Fruit fly (Drosophila melanogaster) whole organism, embryonic: ENCODE data around the gene CG15522.

Source experiments
- Adf1 ChIP-seq: fragments of 200-800 bp; sonication (Bioruptor generic); IDR thresholded peaks from 2 replicates; pipeline ENCODE4 v1.3.6; 2022; ENCODE audit warnings: missing biosample characterization, missing genetic modification characterization
- CG10565 ChIP-seq: fragments of 200-800 bp; sonication (Bioruptor generic); optimal IDR thresholded peaks from 3 replicates; lab custom pipeline; 2016; ENCODE audit warnings: missing biosample characterization, mild to moderate bottlenecking, missing genetic modification characterization
- CG11696 ChIP-seq: fragments of 200-800 bp; sonication (Bioruptor generic); IDR thresholded peaks from 2 replicates; pipeline ENCODE4 v1.3.6; 2022; ENCODE audit warnings: missing biosample characterization, missing genetic modification characterization
- CG12155 ChIP-seq: fragments of 200-800 bp; sonication (Bioruptor generic); optimal IDR thresholded peaks from 3 replicates; lab custom pipeline; 2016; ENCODE audit warnings: missing biosample characterization, missing genetic modification characterization
- CG12391 ChIP-seq: fragments of 200-800 bp; sonication (Bioruptor generic); optimal IDR thresholded peaks from 3 replicates; lab custom pipeline; 2018; ENCODE audit warnings: missing biosample characterization, mild to moderate bottlenecking, missing genetic modification characterization, moderate library complexity
- CG12659 ChIP-seq: fragments of 200-800 bp; sonication (Bioruptor generic); optimal IDR thresholded peaks from 3 replicates; lab custom pipeline; 2017; ENCODE audit warnings: mild to moderate bottlenecking, missing biosample characterization, missing genetic modification reagents, missing genetic modification characterization
- CG15073 ChIP-seq: fragments of 200-800 bp; sonication (Bioruptor generic); optimal IDR thresholded peaks from 2 replicates; lab custom pipeline; 2016; ENCODE audit warnings: missing biosample characterization, missing genetic modification characterization
- CG15514 ChIP-seq: fragments of 200-800 bp; sonication (Bioruptor generic); optimal IDR thresholded peaks from 3 replicates; lab custom pipeline; 2017; ENCODE audit warnings: missing biosample characterization, missing genetic modification characterization, mild to moderate bottlenecking, moderate library complexity, missing genetic modification reagents
- CG15601 ChIP-seq: fragments of 200-800 bp; sonication (Bioruptor generic); optimal IDR thresholded peaks from 3 replicates; lab custom pipeline; 2019; ENCODE audit warnings: missing biosample characterization, mild to moderate bottlenecking, missing genetic modification characterization, moderate library complexity
- CG1602 ChIP-seq: fragments of 200-800 bp; sonication (Bioruptor generic); optimal IDR thresholded peaks from 3 replicates; lab custom pipeline; 2016; ENCODE audit warnings: missing biosample characterization, missing genetic modification characterization
- CG30020 ChIP-seq: fragments of 200-800 bp; optimal IDR thresholded peaks from 2 replicates; lab custom pipeline; 2019; ENCODE audit warnings: missing biosample characterization, mild to moderate bottlenecking, missing genetic modification characterization, moderate library complexity
- CG31224 ChIP-seq: fragments of 200-800 bp; sonication (Bioruptor generic); IDR thresholded peaks from 2 replicates; pipeline ENCODE4 v1.3.6; 2022; ENCODE audit warnings: missing biosample characterization, missing genetic modification characterization
- CG31365 ChIP-seq: fragments of 200-800 bp; sonication (Bioruptor generic); optimal IDR thresholded peaks from 2 replicates; lab custom pipeline; 2018; ENCODE audit warnings: missing biosample characterization, mild to moderate bottlenecking, missing genetic modification characterization
- CG31388 ChIP-seq: fragments of 200-800 bp; sonication (Bioruptor generic); optimal IDR thresholded peaks from 2 replicates; lab custom pipeline; 2016; ENCODE audit warnings: missing biosample characterization, missing genetic modification characterization
- CG34422 ChIP-seq: fragments of 200-800 bp; sonication (Bioruptor generic); IDR thresholded peaks from 3 replicates; pipeline ENCODE4 v1.3.6; 2022; ENCODE audit warnings: missing biosample characterization, missing genetic modification characterization
- CG42726 ChIP-seq: fragments of 200-800 bp; sonication (Bioruptor generic); IDR thresholded peaks from 2 replicates; pipeline ENCODE4 v1.3.6; 2022; ENCODE audit warnings: missing biosample characterization, missing genetic modification characterization; ENCODE audit not compliant: partially characterized antibody
- CG4282 ChIP-seq: fragments of 200-800 bp; sonication (Bioruptor generic); optimal IDR thresholded peaks from 2 replicates; lab custom pipeline; 2016; ENCODE audit warnings: missing biosample characterization, missing genetic modification characterization
- CG4404 ChIP-seq: fragments of 200-800 bp; sonication (Bioruptor generic); IDR thresholded peaks from 2 replicates; pipeline ENCODE4 v1.3.6; 2022; ENCODE audit warnings: missing biosample characterization, missing genetic modification characterization
- CG5245 ChIP-seq: fragments of 200-800 bp; sonication (Bioruptor generic); optimal IDR thresholded peaks from 3 replicates; lab custom pipeline; 2016; ENCODE audit warnings: missing biosample characterization, missing genetic modification characterization
- CG7987 ChIP-seq: fragments of 200-800 bp; sonication (Bioruptor generic); optimal IDR thresholded peaks from 2 replicates; lab custom pipeline; 2018; ENCODE audit warnings: missing biosample characterization, mild to moderate bottlenecking, missing genetic modification characterization, moderate library complexity
- CG9215 ChIP-seq: fragments of 200-800 bp; sonication (Bioruptor generic); IDR thresholded peaks from 2 replicates; pipeline ENCODE4 v1.3.6; 2022; ENCODE audit warnings: missing biosample characterization, missing genetic modification characterization
- CG9727 ChIP-seq: fragments of 200-800 bp; sonication (Bioruptor generic); optimal IDR thresholded peaks from 3 replicates; lab custom pipeline; 2017; ENCODE audit warnings: missing biosample characterization, mild to moderate bottlenecking, missing genetic modification characterization
- CrebB ChIP-seq: fragments of 200-800 bp; sonication (Bioruptor generic); optimal IDR thresholded peaks from 3 replicates; lab custom pipeline; 2018; ENCODE audit warnings: missing biosample characterization, mild to moderate bottlenecking, missing genetic modification characterization
- Dbx ChIP-seq: fragments of 200-800 bp; sonication (Bioruptor generic); IDR thresholded peaks from 3 replicates; pipeline ENCODE4 v1.3.6; 2022; ENCODE audit warnings: missing biosample characterization, missing genetic modification characterization
- Dip2 ChIP-seq: fragments of 200-800 bp; sonication (Bioruptor generic); IDR thresholded peaks from 2 replicates; pipeline ENCODE4 v1.3.6; 2022; ENCODE audit warnings: missing biosample characterization, missing genetic modification characterization
- Fer1 ChIP-seq: fragments of 200-800 bp; sonication (Bioruptor generic); optimal IDR thresholded peaks from 2 replicates; lab custom pipeline; 2017; ENCODE audit warnings: missing biosample characterization, mild to moderate bottlenecking, missing genetic modification characterization
- Fer3 ChIP-seq: fragments of 200-800 bp; sonication (Bioruptor generic); optimal IDR thresholded peaks from 2 replicates; lab custom pipeline; 2018; ENCODE audit warnings: missing biosample characterization, mild to moderate bottlenecking, missing genetic modification characterization, moderate library complexity
- MESR4 ChIP-seq: fragments of 200-800 bp; sonication (Bioruptor generic); optimal IDR thresholded peaks from 2 replicates; lab custom pipeline; 2018; ENCODE audit warnings: missing biosample characterization, mild to moderate bottlenecking, missing genetic modification characterization, moderate library complexity
- Optix ChIP-seq: fragments of 200-800 bp; sonication (Bioruptor generic); IDR thresholded peaks from 3 replicates; pipeline ENCODE4 v1.3.6; 2022; ENCODE audit warnings: missing biosample characterization, missing genetic modification characterization
- Pdp1 ChIP-seq, 2 experiments: fragments of 200-800 bp; sonication (Bioruptor generic); optimal IDR thresholded peaks; 3 replicates each; lab custom pipeline; 2016; ENCODE audit warnings: missing biosample characterization in 2 of 2, missing genetic modification characterization in 2 of 2, mild to moderate bottlenecking in 1 of 2, moderate library complexity in 1 of 2
- Taf1 ChIP-seq: fragments of 200-800 bp; sonication (Bioruptor generic); IDR thresholded peaks from 2 replicates; pipeline ENCODE4 v1.3.6; 2022; ENCODE audit warnings: missing biosample characterization, missing genetic modification characterization
- Usf ChIP-seq: fragments of 200-800 bp; sonication (Bioruptor generic); optimal IDR thresholded peaks from 2 replicates; lab custom pipeline; 2017; ENCODE audit warnings: missing genotype, missing biosample characterization, missing genetic modification characterization
- bab2 ChIP-seq: fragments of 200-800 bp; sonication (Bioruptor generic); optimal IDR thresholded peaks from 2 replicates; lab custom pipeline; 2016; ENCODE audit warnings: missing biosample characterization, missing genetic modification characterization
- bowl ChIP-seq: fragments of 200-800 bp; sonication (Bioruptor generic); IDR thresholded peaks from 2 replicates; pipeline ENCODE4 v1.3.6; 2022; ENCODE audit warnings: missing biosample characterization, missing genetic modification characterization
- bsh ChIP-seq, 2 experiments: fragments of 200-800 bp; sonication (Bioruptor generic); optimal IDR thresholded peaks; 2 replicates each; lab custom pipeline; 2017 to 2018; ENCODE audit warnings: mild to moderate bottlenecking in 2 of 2, missing biosample characterization in 2 of 2, missing genetic modification characterization in 2 of 2, moderate library complexity in 1 of 2
- cas ChIP-seq: fragments of 200-800 bp; sonication (Bioruptor generic); IDR thresholded peaks from 2 replicates; pipeline ENCODE4 v1.3.6; 2022; ENCODE audit warnings: missing biosample characterization, missing genetic modification characterization
- caup ChIP-seq: fragments of 200-800 bp; sonication (Bioruptor generic); optimal IDR thresholded peaks from 3 replicates; lab custom pipeline; 2017; ENCODE audit warnings: missing biosample characterization, mild to moderate bottlenecking, missing genetic modification characterization, moderate library complexity; ENCODE audit not compliant: severe bottlenecking
- dmrt99B ChIP-seq: fragments of 200-800 bp; sonication (Bioruptor generic); optimal IDR thresholded peaks from 2 replicates; lab custom pipeline; 2018; ENCODE audit warnings: missing biosample characterization, mild to moderate bottlenecking, missing genetic modification characterization, moderate library complexity
- exex ChIP-seq: fragments of 200-800 bp; sonication (Bioruptor generic); optimal IDR thresholded peaks from 4 replicates; lab custom pipeline; 2018; ENCODE audit warnings: missing biosample characterization, mild to moderate bottlenecking, missing genetic modification characterization, moderate library complexity
- ftz-f1 ChIP-seq: fragments of 200-800 bp; sonication (Bioruptor generic); optimal IDR thresholded peaks from 2 replicates; lab custom pipeline; 2016; ENCODE audit warnings: missing biosample characterization, missing genetic modification characterization
- gro ChIP-seq: fragments of 200-800 bp; sonication (Bioruptor generic); optimal IDR thresholded peaks from 2 replicates; lab custom pipeline; 2016; ENCODE audit warnings: missing biosample characterization, missing genetic modification characterization
- gsb ChIP-seq: fragments of 200-800 bp; sonication (Bioruptor generic); IDR thresholded peaks from 2 replicates; pipeline ENCODE4 v1.3.6; 2022; ENCODE audit warnings: missing biosample characterization, missing genetic modification characterization
- hb ChIP-seq: fragments of 200-800 bp; sonication (Bioruptor generic); IDR thresholded peaks from 3 replicates; pipeline ENCODE4 v1.3.6; 2022; ENCODE audit warnings: missing biosample characterization, missing genetic modification characterization; ENCODE audit not compliant: partially characterized antibody
- hkb ChIP-seq, 2 experiments: fragments of 200-800 bp in 1 of 2; fragments of >200 bp in 1 of 2; sonication (Bioruptor generic) in 1 of 2; IDR thresholded peaks in 1 of 2; optimal IDR thresholded peaks in 1 of 2; 2 replicates each; pipeline versions ENCODE4 v1.3.6 to Lab custom; 2017 to 2022; ENCODE audit warnings: missing biosample characterization in 1 of 2, missing genetic modification characterization in 1 of 2
- ken ChIP-seq: fragments of 200-800 bp; sonication (Bioruptor generic); IDR thresholded peaks from 3 replicates; pipeline ENCODE4 v1.3.6; 2022; ENCODE audit warnings: missing biosample characterization, missing genetic modification characterization
- nau ChIP-seq: fragments of 200-800 bp; sonication (Bioruptor generic); optimal IDR thresholded peaks from 3 replicates; lab custom pipeline; 2017; ENCODE audit warnings: missing biosample characterization, mild to moderate bottlenecking, missing genetic modification characterization, missing genetic modification reagents
- odd ChIP-seq: fragments of 200-800 bp; sonication (Bioruptor generic); optimal IDR thresholded peaks from 2 replicates; lab custom pipeline; 2017; ENCODE audit warnings: missing biosample characterization, mild to moderate bottlenecking, missing genetic modification characterization
- repo ChIP-seq: fragments of 200-800 bp; sonication (Bioruptor generic); optimal IDR thresholded peaks from 2 replicates; lab custom pipeline; 2016; ENCODE audit warnings: missing biosample characterization, missing genetic modification characterization
- ro ChIP-seq: fragments of 200-800 bp; sonication (Bioruptor generic); IDR thresholded peaks from 2 replicates; pipeline ENCODE4 v1.3.6; 2022; ENCODE audit warnings: missing biosample characterization, missing genetic modification characterization
- schlank ChIP-seq: fragments of 200-800 bp; sonication (Bioruptor generic); optimal IDR thresholded peaks from 2 replicates; lab custom pipeline; 2018; ENCODE audit warnings: missing biosample characterization, mild to moderate bottlenecking, missing genetic modification characterization
- vfl ChIP-seq: fragments of 200-800 bp; sonication (Bioruptor generic); optimal IDR thresholded peaks from 2 replicates; lab custom pipeline; 2016; ENCODE audit warnings: missing biosample characterization, missing genetic modification characterization

CG15522 gene

dm6 chr3R:29891183-29891582, 35.9 kb upstream of the CG15522 start (continued):
- TF ChIP-seq MESR4 (GFP tag; lab: Kevin White, UChicago) = no peak
- no peak for TF ChIP-seq gro (GFP tag; lab: Kevin White, UChicago)
- TF ChIP-seq bab2 = peak; percentile 7
- peak; percentile 26 for TF ChIP-seq nau
- peak; percentile 34 for TF ChIP-seq CG15601 (tag; lab: Kevin White, UChicago)
- TF ChIP-seq CG30020 = no peak
- TF ChIP-seq repo (GFP tag; lab: Kevin White, UChicago) = no peak
- TF ChIP-seq Pdp1 (GFP tag; optimal IDR thresholded peaks at IDR 0.05; lab: Kevin White, UChicago) = peak in 1 of 2 experiments; percentile 20
- peak; percentile 26 for TF ChIP-seq CG12659
- no peak for TF ChIP-seq CG4404 (GFP tag; lab: Robert Waterston, UW)
- TF ChIP-seq odd (GFP tag; lab: Kevin White, UChicago) = peak; percentile 42
- peak; percentile 41 for TF ChIP-seq CG7987 (GFP tag; lab: Kevin White, UChicago)
- TF ChIP-seq CG1602 (GFP tag; lab: Kevin White, UChicago) = no peak
- TF ChIP-seq exex = no peak
- no peak for TF ChIP-seq Dip2 (GFP tag; lab: Robert Waterston, UW)
- no peak for TF ChIP-seq ro (GFP tag; lab: Robert Waterston, UW)
- TF ChIP-seq CG31388 (GFP tag; lab: Kevin White, UChicago) = no peak
- no peak for TF ChIP-seq CG12155 (GFP tag; lab: Kevin White, UChicago)
- TF ChIP-seq Taf1 (GFP tag; lab: Robert Waterston, UW) = no peak
- peak; percentile 19 for TF ChIP-seq CG31365
- TF ChIP-seq CG5245 (GFP tag; lab: Kevin White, UChicago) = no peak
- TF ChIP-seq gsb (GFP tag; lab: Robert Waterston, UW) = 0 out of 2 replicates have a peak, but pooled peaks have one; percentile 19
- TF ChIP-seq Dbx (GFP tag; lab: Robert Waterston, UW) = no peak
- TF ChIP-seq hb (GFP tag; lab: Robert Waterston, UW) = no peak
- TF ChIP-seq caup (GFP tag; lab: Kevin White, UChicago) = peak; percentile 60
- no peak for TF ChIP-seq CG4282 (GFP tag; lab: Kevin White, UChicago)
- no peak for TF ChIP-seq cas (GFP tag; lab: Robert Waterston, UW)
- TF ChIP-seq CG9215 (GFP tag; lab: Robert Waterston, UW) = no peak
- TF ChIP-seq Fer1 (GFP tag; lab: Kevin White, UChicago) = peak; percentile 53
- TF ChIP-seq bsh (GFP tag; optimal IDR thresholded peaks at IDR 0.05; lab: Kevin White, UChicago) = peak in 1 of 2 experiments; percentile 38
- no peak for TF ChIP-seq CG12391 (tag; lab: Kevin White, UChicago)
- TF ChIP-seq ken (GFP tag; lab: Robert Waterston, UW) = no peak
- TF ChIP-seq Fer3 (tag; lab: Kevin White, UChicago) = peak; percentile 48
- no peak for TF ChIP-seq vfl (GFP tag; lab: Kevin White, UChicago)
- TF ChIP-seq bowl = no peak
- no peak for TF ChIP-seq CG11696 (GFP tag; lab: Robert Waterston, UW)
- TF ChIP-seq CG10565 (GFP tag; lab: Kevin White, UChicago) = no peak
- peak; percentile 51 for TF ChIP-seq schlank (tag; lab: Kevin White, UChicago)
- no peak for TF ChIP-seq CG15073
- TF ChIP-seq ftz-f1 (GFP tag; lab: Kevin White, UChicago) = no peak
- TF ChIP-seq CG15514 = peak; percentile 42
- TF ChIP-seq dmrt99B = peak; percentile 18
- peak; percentile 32 for TF ChIP-seq CrebB (tag; lab: Kevin White, UChicago)
- TF ChIP-seq Adf1 (GFP tag; lab: Robert Waterston, UW) = no peak
- no peak for TF ChIP-seq CG42726 (GFP tag; lab: Robert Waterston, UW)
- no peak for TF ChIP-seq CG31224 (GFP tag; lab: Robert Waterston, UW)
- TF ChIP-seq CG34422 (GFP tag; lab: Robert Waterston, UW) = no peak
- TF ChIP-seq Optix (GFP tag; lab: Robert Waterston, UW) = no peak
- TF ChIP-seq hkb (optimal IDR thresholded peaks at IDR 0.05; lab: Kevin White, UChicago) = no peak
- 0 out of 2 replicates have a peak, but pooled peaks have one; percentile 14 for TF ChIP-seq hkb (GFP tag; IDR thresholded peaks at IDR 0.05; lab: Robert Waterston, UW)
- no peak for TF ChIP-seq CG9727 (GFP tag; lab: Kevin White, UChicago)
- TF ChIP-seq Usf (GFP tag; lab: Kevin White, UChicago) = no peak
